Worm (Caenorhabditis elegans): ENCODE measurements around the gene srj-4.

DNA sequence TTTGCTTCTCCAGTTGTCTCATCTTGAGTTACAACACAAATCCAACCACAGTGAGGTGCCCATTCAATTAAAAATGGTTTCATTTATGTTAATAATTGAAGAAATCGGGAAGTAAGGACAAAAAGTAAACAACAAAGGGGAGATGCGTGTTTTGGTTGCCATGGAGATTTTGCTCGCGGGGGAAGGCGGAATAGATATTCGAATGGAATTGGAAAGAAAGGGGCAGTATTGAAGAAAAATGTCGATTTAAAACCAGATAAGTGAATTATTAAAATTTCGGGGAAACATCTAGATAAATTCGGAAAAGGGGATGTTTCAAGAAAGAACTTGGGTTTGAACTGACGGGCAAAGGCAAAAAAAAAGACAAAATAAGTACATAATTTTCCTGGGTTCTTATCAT is 12.4 kb upstream of the srj-4 start, which contains the start of gene che-11:
- TF ChIP-seq dao-5 (tag; optimal IDR thresholded peaks at IDR 0.05) = no peak
- no peak for TF ChIP-seq him-1 (tag; optimal IDR thresholded peaks at IDR 0.05)
- no peak for TF ChIP-seq W03F9.2 (tag; optimal IDR thresholded peaks at IDR 0.05)

Measured in whole organism, L4/young adult.